Fruit fly (Drosophila melanogaster) ovary, adult (tissue): Measurements from ENCODE around the gene Pkg21D.

ENCODE experiments used
- CG17801 ChIP-seq: fragments of 200-800 bp; optimal IDR thresholded peaks from 2 replicates; lab custom pipeline; 2019; ENCODE audit warnings: missing biosample characterization, mild to moderate bottlenecking, missing genetic modification characterization, moderate library complexity; ENCODE audit not compliant: partially characterized antibody

Gene Pkg21D

dm6 chr2L:811405-811804 is 20.8 kb upstream of the Pkg21D start, which contains the start of gene Dbp21E2:
Gene Dbp21E2, plus strand, starts transcription at chr2L:811584.
- TF ChIP-seq CG17801, result no peak

- TF ChIP-seq CG17801, result no peak
Measured at dm6 chr2L:810277-810676, 19.7 kb upstream of the Pkg21D start, which contains the start of gene Nnf1b. Gene Nnf1b, plus strand, starts transcription at chr2L:810577.

DNA sequence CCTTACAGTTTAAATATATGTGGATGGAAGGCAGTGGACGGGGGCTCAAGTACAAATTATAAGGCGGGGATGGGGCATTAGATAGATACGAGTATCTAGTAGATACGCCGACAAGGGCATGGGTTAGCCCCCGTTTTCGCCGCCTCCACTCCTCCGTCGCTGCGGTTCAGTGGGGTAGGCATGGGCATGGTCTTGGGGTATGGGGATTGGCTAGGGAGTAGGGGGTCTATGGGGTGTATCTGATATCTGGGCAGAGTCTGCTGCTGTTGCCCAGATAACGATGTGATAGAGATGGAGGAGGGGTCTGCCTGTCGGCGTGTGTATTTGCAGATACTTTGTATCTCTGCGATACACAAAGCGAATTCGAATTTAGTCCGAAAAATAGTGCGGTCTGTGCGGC is 632 bp downstream of the Pkg21D start:
- no peak for TF ChIP-seq CG17801

DNA sequence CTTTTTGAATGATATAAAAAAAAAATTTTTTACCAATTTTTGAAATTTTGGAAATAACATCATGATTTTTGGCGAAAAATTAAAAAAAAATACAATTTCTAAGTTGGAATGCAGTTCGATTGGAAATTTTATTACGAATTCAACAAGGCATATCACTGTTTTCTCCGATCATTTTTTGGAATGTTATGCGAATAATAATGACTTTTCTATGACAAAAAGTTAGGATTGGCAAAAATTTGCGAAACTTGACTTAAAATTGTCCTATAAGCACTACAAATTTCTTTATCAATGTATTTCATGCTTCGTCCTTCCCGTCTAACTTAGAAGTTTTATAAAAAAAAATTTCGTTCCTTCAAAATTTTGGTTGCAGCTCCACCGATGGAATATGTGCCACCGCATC is 6.6 kb downstream of the Pkg21D start, which contains the start of gene CG3544:
Gene CG3544 (plus strand): TSS at position 301 of the 400 bp plus-strand sequence.
- no peak for TF ChIP-seq CG17801

DNA sequence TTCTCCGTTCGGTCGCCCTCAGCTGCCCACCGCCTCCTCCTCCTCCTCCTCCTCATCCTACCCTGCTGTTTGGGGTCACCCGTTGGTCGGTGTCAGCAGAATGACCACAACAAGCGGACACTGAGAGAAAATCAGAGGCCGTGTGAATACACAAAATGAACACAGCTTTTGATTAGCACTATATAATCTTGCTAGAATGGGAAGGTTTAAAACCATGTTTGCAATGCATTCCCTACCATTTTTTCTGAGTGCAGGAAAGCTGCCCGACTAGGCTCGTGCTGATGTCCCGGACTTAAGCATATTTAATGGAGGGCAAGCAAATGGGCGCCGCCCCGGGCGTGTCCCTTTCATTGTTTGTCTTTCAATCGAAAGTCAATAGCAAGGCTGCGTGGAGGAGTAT is 9.7 kb downstream of the Pkg21D start:
- no peak for TF ChIP-seq CG17801

DNA sequence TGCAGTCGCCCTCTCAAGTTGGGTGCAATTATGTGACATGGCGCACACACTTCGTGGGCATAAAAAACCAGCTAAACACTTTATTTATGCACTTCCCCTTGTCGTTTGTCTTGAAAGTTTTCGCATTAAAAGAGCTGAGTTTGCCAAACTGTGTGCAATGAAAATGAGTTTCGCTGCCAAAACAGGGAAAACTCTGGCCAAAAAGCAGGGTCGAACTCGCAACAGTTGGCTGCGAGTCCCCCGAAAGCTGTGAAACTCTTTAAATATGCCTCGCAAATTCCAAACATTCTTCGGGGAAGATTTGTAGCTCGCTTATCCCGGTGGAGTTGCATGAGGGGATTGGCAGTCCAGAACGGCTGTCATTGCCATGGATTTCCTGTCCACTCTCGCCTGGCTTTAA is 10.4 kb downstream of the Pkg21D start, which contains the start of gene Gr21a:
Gene Gr21a (plus strand): TSS at position 301 of the 400 bp plus-strand sequence.
- TF ChIP-seq CG17801, result no peak

dm6 chr2L:779123-779584 is 11.4 kb downstream of the Pkg21D start, which contains the start of gene CG13947:
Gene CG13947, plus strand, starts transcription at chr2L:779173.
- TF ChIP-seq CG17801, result no peak

dm6 chr2L:776236-776635 is 14.4 kb downstream of the Pkg21D start, which contains the start of gene CG13946:
Gene CG13946, plus strand, starts transcription at chr2L:776536.
- TF ChIP-seq CG17801, result no peak

DNA sequence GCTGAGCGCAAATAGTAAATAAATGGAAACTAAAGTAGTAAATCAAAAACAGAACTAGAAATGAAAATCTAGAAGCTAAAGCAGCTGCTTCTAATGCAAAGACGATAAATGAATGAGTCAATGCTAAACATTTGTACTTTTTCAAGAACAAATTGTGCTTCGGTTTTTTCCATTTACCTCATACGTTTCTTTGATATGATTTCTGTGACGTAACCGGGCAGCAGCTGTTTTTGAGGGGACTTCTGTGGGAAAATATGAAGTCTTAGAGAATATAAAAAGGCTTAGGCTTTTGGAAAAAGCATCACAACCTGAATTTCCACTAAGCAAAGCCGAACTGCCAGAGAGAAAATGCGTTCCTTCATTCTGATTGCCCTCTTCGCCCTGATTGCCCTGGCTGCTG is 17.4 kb downstream of the Pkg21D start, which contains the start of gene CG12506:
Gene CG12506 (plus strand): TSS at position 301 of the 400 bp plus-strand sequence.
- no peak for TF ChIP-seq CG17801

DNA sequence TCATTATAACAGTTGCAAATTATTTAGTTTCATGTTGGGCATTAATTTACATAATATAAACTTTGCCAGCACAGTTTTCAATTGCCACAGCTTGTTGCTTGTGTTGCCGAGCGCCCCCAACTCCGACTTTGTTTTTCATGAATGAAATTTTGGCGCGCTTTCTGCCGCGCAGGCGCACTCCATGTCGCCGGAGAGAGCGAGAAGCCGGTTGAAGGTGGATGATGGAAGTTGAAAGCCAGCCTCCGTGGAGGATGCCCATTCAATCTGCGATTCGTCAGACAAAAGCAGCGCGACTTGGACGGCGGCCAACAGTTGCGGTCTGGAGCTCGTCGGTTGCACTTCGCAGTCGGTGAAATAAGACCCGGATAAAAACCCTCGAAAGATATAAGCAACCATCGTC is 40.3 kb downstream of the Pkg21D start:
- TF ChIP-seq CG17801, result no peak

DNA sequence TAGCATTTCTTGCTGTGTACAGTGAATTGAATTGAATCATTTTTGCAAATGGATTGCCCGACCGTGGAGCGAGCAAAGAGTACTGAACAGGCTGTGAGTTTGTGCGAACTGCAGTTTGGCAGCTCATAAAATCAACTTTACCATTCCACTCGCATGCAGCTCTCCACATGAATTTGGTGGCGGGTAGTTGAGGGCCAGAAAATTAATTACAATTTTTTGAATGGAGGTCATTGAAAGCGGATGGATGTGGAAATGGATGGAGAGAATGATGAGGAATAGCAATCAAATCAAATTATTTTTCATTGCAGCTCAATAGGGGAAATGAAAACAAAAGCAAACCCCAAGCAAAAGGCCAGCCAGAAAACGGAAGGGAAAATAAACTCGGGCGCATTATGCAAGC is 41.0 kb downstream of the Pkg21D start, which contains the start of gene GABA-B-R3:
Gene GABA-B-R3 (plus strand): TSS at position 301 of the 400 bp plus-strand sequence.
- TF ChIP-seq CG17801, result no peak

dm6 chr2L:745785-746184 is 44.8 kb downstream of the Pkg21D start:
- no peak for TF ChIP-seq CG17801

DNA sequence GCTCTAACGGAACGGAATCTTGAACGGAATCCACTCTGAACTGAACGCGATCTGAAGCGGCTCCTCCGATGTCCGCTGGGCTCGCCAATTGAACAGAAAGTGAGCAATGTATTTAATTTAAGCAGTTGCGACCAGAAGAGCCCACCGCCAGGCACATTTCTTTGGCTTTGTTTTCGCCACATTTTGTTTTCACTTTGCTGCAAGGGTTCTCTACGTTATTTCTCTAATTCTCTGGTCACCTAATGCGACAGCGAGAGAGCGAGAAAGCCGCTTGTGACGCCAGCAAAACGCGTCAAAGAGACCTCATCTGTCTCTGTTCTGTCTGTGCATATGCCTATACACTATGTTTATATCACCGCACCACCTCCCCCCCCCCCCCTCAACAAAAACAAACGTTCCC is 46.3 kb downstream of the Pkg21D start, which contains the start of gene Eaat2:
Gene Eaat2 (minus strand): TSS at position 101 of the 400 bp plus-strand sequence.
- TF ChIP-seq CG17801, result no peak

DNA sequence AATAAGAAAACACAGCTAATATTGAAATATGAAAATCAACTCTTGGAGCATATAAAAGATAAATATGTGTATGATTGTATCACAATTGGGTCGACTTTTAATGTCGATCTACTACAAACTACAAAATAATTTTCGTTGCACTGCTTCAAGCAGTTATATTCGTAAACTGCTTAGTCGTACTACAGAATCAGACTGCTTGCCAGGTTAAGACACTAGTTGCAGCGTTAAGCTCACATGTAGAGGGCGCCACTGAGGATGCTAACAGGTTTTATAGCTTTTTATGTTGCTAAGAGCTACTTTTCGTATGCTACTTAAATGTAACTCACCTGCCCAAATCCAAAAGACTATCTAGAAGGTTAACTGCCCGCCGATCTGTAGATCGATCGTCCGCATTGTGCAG is 50.6 kb downstream of the Pkg21D start:
- no peak for TF ChIP-seq CG17801
